Fruit fly (Drosophila melanogaster) whole organism, embryonic: ENCODE measurements around the gene CG17239.

Source experiments
- Atf-2 ChIP-seq: fragments of 200-800 bp; sonication (Bioruptor generic); optimal IDR thresholded peaks from 2 replicates; lab custom pipeline; 2016; ENCODE audit warnings: missing biosample characterization, missing genetic modification characterization
- Blimp-1 ChIP-seq: fragments of 200-800 bp; sonication (Bioruptor generic); optimal IDR thresholded peaks from 3 replicates; lab custom pipeline; 2018; ENCODE audit warnings: missing biosample characterization, missing genetic modification characterization, mild to moderate bottlenecking, moderate library complexity, missing genetic modification reagents
- CG1024 ChIP-seq: fragments of 200-800 bp; sonication (Bioruptor generic); IDR thresholded peaks from 2 replicates; pipeline ENCODE4 v1.3.6; 2022; ENCODE audit warnings: missing biosample characterization, missing genetic modification characterization
- CG10565 ChIP-seq: fragments of 200-800 bp; sonication (Bioruptor generic); optimal IDR thresholded peaks from 3 replicates; lab custom pipeline; 2016; ENCODE audit warnings: missing biosample characterization, mild to moderate bottlenecking, missing genetic modification characterization
- CG11504 ChIP-seq: fragments of 200-800 bp; sonication (Bioruptor generic); optimal IDR thresholded peaks from 3 replicates; lab custom pipeline; 2019; ENCODE audit warnings: missing biosample characterization, mild to moderate bottlenecking, missing genetic modification characterization, moderate library complexity
- CG11696 ChIP-seq: fragments of 200-800 bp; sonication (Bioruptor generic); IDR thresholded peaks from 2 replicates; pipeline ENCODE4 v1.3.6; 2022; ENCODE audit warnings: missing biosample characterization, missing genetic modification characterization
- CG14441 ChIP-seq: fragments of 200-800 bp; sonication (Bioruptor generic); IDR thresholded peaks from 2 replicates; pipeline ENCODE4 v1.3.6; 2022; ENCODE audit warnings: missing biosample characterization, missing genetic modification characterization
- CG15011 ChIP-seq: fragments of 200-800 bp; sonication (Bioruptor generic); optimal IDR thresholded peaks from 3 replicates; lab custom pipeline; 2018; ENCODE audit warnings: missing biosample characterization, mild to moderate bottlenecking, missing genetic modification characterization
- CG17186 ChIP-seq: fragments of 200-800 bp; sonication (Bioruptor generic); optimal IDR thresholded peaks from 3 replicates; lab custom pipeline; 2017; ENCODE audit warnings: missing biosample characterization, missing genetic modification reagents, missing genetic modification characterization
- CG17912 ChIP-seq: fragments of 200-800 bp; sonication (Bioruptor generic); optimal IDR thresholded peaks from 2 replicates; lab custom pipeline; 2018; ENCODE audit warnings: missing biosample characterization, mild to moderate bottlenecking, missing genetic modification characterization
- CG2199 ChIP-seq: fragments of 200-800 bp; sonication (Bioruptor generic); IDR thresholded peaks from 3 replicates; pipeline ENCODE4 v1.3.6; 2022; ENCODE audit warnings: missing biosample characterization, missing genetic modification characterization
- CG2712 ChIP-seq: fragments of 200-800 bp; optimal IDR thresholded peaks from 3 replicates; lab custom pipeline; 2019; ENCODE audit warnings: missing biosample characterization, mild to moderate bottlenecking, missing genetic modification characterization, moderate library complexity
- CG30403 ChIP-seq: fragments of 200-800 bp; sonication (Bioruptor generic); optimal IDR thresholded peaks from 3 replicates; lab custom pipeline; 2016; ENCODE audit warnings: missing biosample characterization, missing genetic modification characterization
- CG32772 ChIP-seq: fragments of 200-800 bp; sonication (Bioruptor generic); IDR thresholded peaks from 2 replicates; pipeline ENCODE4 v1.3.6; 2022; ENCODE audit warnings: missing biosample characterization, missing genetic modification characterization
- CG43689 ChIP-seq: fragments of 200-800 bp; sonication (Bioruptor generic); IDR thresholded peaks from 2 replicates; pipeline ENCODE4 v1.3.6; 2022; ENCODE audit warnings: missing biosample characterization, missing genetic modification characterization
- CG4730 ChIP-seq: fragments of 200-800 bp; sonication (Bioruptor generic); IDR thresholded peaks from 2 replicates; pipeline ENCODE4 v1.3.6; 2022; ENCODE audit warnings: missing biosample characterization, missing genetic modification characterization
- CG6654 ChIP-seq: fragments of 200-800 bp; sonication (Bioruptor generic); optimal IDR thresholded peaks from 2 replicates; lab custom pipeline; 2017; ENCODE audit warnings: missing biosample characterization, mild to moderate bottlenecking, missing genetic modification characterization
- CG7372 ChIP-seq: fragments of 200-800 bp; sonication (Bioruptor generic); IDR thresholded peaks from 2 replicates; pipeline ENCODE4 v1.3.6; 2022; ENCODE audit warnings: missing biosample characterization, missing genetic modification characterization
- CG7839 ChIP-seq: fragments of 200-800 bp; sonication (Bioruptor generic); optimal IDR thresholded peaks from 3 replicates; lab custom pipeline; 2018; ENCODE audit warnings: missing biosample characterization, mild to moderate bottlenecking, missing genetic modification characterization, moderate library complexity
- CG8388 ChIP-seq: fragments of 200-800 bp; sonication (Bioruptor generic); optimal IDR thresholded peaks from 2 replicates; lab custom pipeline; 2019; ENCODE audit warnings: missing biosample characterization, mild to moderate bottlenecking, missing genetic modification characterization, moderate library complexity
- Chrac-16 ChIP-seq: fragments of 200-800 bp; sonication (Bioruptor generic); optimal IDR thresholded peaks from 3 replicates; lab custom pipeline; 2016; ENCODE audit warnings: missing biosample characterization, missing genetic modification characterization
- Dbx ChIP-seq: fragments of 200-800 bp; sonication (Bioruptor generic); IDR thresholded peaks from 3 replicates; pipeline ENCODE4 v1.3.6; 2022; ENCODE audit warnings: missing biosample characterization, missing genetic modification characterization
- E2f2 ChIP-seq: fragments of 200-800 bp; sonication (Bioruptor generic); IDR thresholded peaks from 2 replicates; pipeline ENCODE4 v1.3.6; 2022; ENCODE audit warnings: missing biosample characterization, missing genetic modification characterization
- Fer2 ChIP-seq: fragments of 200-800 bp; sonication (Bioruptor generic); optimal IDR thresholded peaks from 2 replicates; lab custom pipeline; 2018; ENCODE audit warnings: missing biosample characterization, mild to moderate bottlenecking, missing genetic modification characterization, moderate library complexity
- HLHmδ ChIP-seq: fragments of 200-800 bp; sonication (Bioruptor generic); optimal IDR thresholded peaks from 2 replicates; lab custom pipeline; 2018; ENCODE audit warnings: missing biosample characterization, mild to moderate bottlenecking, missing genetic modification characterization, moderate library complexity
- Hsf ChIP-seq: fragments of 200-800 bp; sonication (Bioruptor generic); optimal IDR thresholded peaks from 3 replicates; lab custom pipeline; 2016; ENCODE audit warnings: missing biosample characterization, missing genetic modification characterization
- MBD-R2 ChIP-seq: fragments of 200-800 bp; sonication (Bioruptor generic); IDR thresholded peaks from 2 replicates; pipeline ENCODE4 v1.3.6; 2022; ENCODE audit warnings: missing biosample characterization, missing genetic modification characterization
- Sin3A ChIP-seq: fragments of >200 bp; optimal IDR thresholded peaks from 2 replicates; lab custom pipeline; 2018
- Sry-δ ChIP-seq: fragments of 200-800 bp; sonication (Bioruptor generic); optimal IDR thresholded peaks from 2 replicates; lab custom pipeline; 2016; ENCODE audit warnings: missing biosample characterization, missing genetic modification characterization
- Taf1 ChIP-seq: fragments of 200-800 bp; sonication (Bioruptor generic); IDR thresholded peaks from 2 replicates; pipeline ENCODE4 v1.3.6; 2022; ENCODE audit warnings: missing biosample characterization, missing genetic modification characterization
- YL-1 ChIP-seq: fragments of 200-800 bp; sonication (Bioruptor generic); optimal IDR thresholded peaks from 3 replicates; lab custom pipeline; 2017; ENCODE audit warnings: missing biosample characterization, mild to moderate bottlenecking, missing genetic modification characterization
- az2 ChIP-seq: fragments of 200-800 bp; sonication (Bioruptor generic); optimal IDR thresholded peaks from 3 replicates; lab custom pipeline; 2016; ENCODE audit warnings: missing biosample characterization, missing genetic modification characterization
- bowl ChIP-seq: fragments of 200-800 bp; sonication (Bioruptor generic); IDR thresholded peaks from 2 replicates; pipeline ENCODE4 v1.3.6; 2022; ENCODE audit warnings: missing biosample characterization, missing genetic modification characterization
- chif ChIP-seq, 2 experiments: fragments of 200-800 bp; sonication (Bioruptor generic); optimal IDR thresholded peaks; 3 replicates each; lab custom pipeline; 2016; ENCODE audit warnings: missing biosample characterization in 2 of 2, missing genetic modification characterization in 2 of 2
- ci ChIP-seq: fragments of 200-800 bp; sonication (Bioruptor generic); IDR thresholded peaks from 3 replicates; pipeline ENCODE4 v1.3.6; 2022; ENCODE audit warnings: missing biosample characterization, missing genetic modification characterization
- corto ChIP-seq: fragments of 200-800 bp; sonication (Bioruptor generic); optimal IDR thresholded peaks from 2 replicates; lab custom pipeline; 2016; ENCODE audit warnings: missing biosample characterization, mild to moderate bottlenecking, missing genetic modification characterization, moderate library complexity
- dm ChIP-seq: fragments of 200-800 bp; sonication (Bioruptor generic); optimal IDR thresholded peaks from 3 replicates; lab custom pipeline; 2016; ENCODE audit warnings: missing biosample characterization, missing genetic modification characterization
- gcm2 ChIP-seq: fragments of 200-800 bp; sonication (Bioruptor generic); optimal IDR thresholded peaks from 2 replicates; lab custom pipeline; 2016; ENCODE audit warnings: missing biosample characterization, missing genetic modification characterization
- gfzf ChIP-seq: fragments of 200-800 bp; sonication (Bioruptor generic); optimal IDR thresholded peaks from 2 replicates; lab custom pipeline; 2016; ENCODE audit warnings: missing biosample characterization, mild to moderate bottlenecking, missing genetic modification characterization, moderate library complexity
- hth ChIP-seq: fragments of >200 bp; optimal IDR thresholded peaks from 2 replicates; lab custom pipeline; 2017; ENCODE audit warnings: inconsistent platforms
- jigr1 ChIP-seq: fragments of 200-800 bp; sonication (Bioruptor generic); IDR thresholded peaks from 3 replicates; pipeline ENCODE4 v1.3.6; 2022; ENCODE audit warnings: missing biosample characterization, missing genetic modification characterization
- jing ChIP-seq: fragments of 200-800 bp; sonication (Bioruptor generic); optimal IDR thresholded peaks from 2 replicates; lab custom pipeline; 2018; ENCODE audit warnings: missing biosample characterization, mild to moderate bottlenecking, missing genetic modification characterization
- kni ChIP-seq: fragments of 200-800 bp; sonication (Bioruptor generic); optimal IDR thresholded peaks from 3 replicates; lab custom pipeline; 2017; ENCODE audit warnings: mild to moderate bottlenecking, missing biosample characterization, missing genetic modification reagents, missing genetic modification characterization
- lbe ChIP-seq: fragments of 200-800 bp; sonication (Bioruptor generic); optimal IDR thresholded peaks from 2 replicates; lab custom pipeline; 2016; ENCODE audit warnings: missing biosample characterization, mild to moderate bottlenecking, missing genetic modification characterization
- pfk ChIP-seq: fragments of 200-800 bp; sonication (Bioruptor generic); optimal IDR thresholded peaks from 2 replicates; lab custom pipeline; 2018; ENCODE audit warnings: missing biosample characterization, mild to moderate bottlenecking, missing genetic modification characterization, moderate library complexity
- pum ChIP-seq: fragments of 200-800 bp; sonication (Bioruptor generic); optimal IDR thresholded peaks from 2 replicates; lab custom pipeline; 2016; ENCODE audit warnings: missing biosample characterization, missing genetic modification characterization
- sens ChIP-seq: fragments of 200-800 bp; sonication (Bioruptor generic); peaks from one replicate; lab custom pipeline; 2016; ENCODE audit warnings: missing biosample characterization, missing genetic modification characterization
- sug ChIP-seq: fragments of 200-800 bp; optimal IDR thresholded peaks from 2 replicates; lab custom pipeline; 2019; ENCODE audit warnings: missing biosample characterization, mild to moderate bottlenecking, missing genetic modification characterization, moderate library complexity
- trh ChIP-seq: fragments of 200-800 bp; sonication (Bioruptor generic); optimal IDR thresholded peaks from 2 replicates; lab custom pipeline; 2016; ENCODE audit warnings: missing biosample characterization, missing genetic modification characterization
- tup ChIP-seq: fragments of 200-800 bp; sonication (Bioruptor generic); optimal IDR thresholded peaks from 2 replicates; lab custom pipeline; 2016; ENCODE audit warnings: missing biosample characterization, mild to moderate bottlenecking, missing genetic modification characterization, moderate library complexity
- vnd ChIP-seq: fragments of 200-800 bp; sonication (Bioruptor generic); IDR thresholded peaks from 3 replicates; pipeline ENCODE4 v1.3.6; 2022; ENCODE audit warnings: missing biosample characterization, missing genetic modification characterization; ENCODE audit not compliant: partially characterized antibody
- yki ChIP-seq: fragments of >200 bp; optimal IDR thresholded peaks from 3 replicates; lab custom pipeline; 2018

CG17239 gene

dm6 chr2L:2221649-2222150 is 30.4 kb downstream of the CG17239 start (continued):
- TF ChIP-seq jigr1 (GFP tag; lab: Robert Waterston, UW) (peak; percentile 90), CG11696 (GFP tag; lab: Robert Waterston, UW) (peak; percentile 94), CG30403 (GFP tag; lab: Kevin White, UChicago) (peak; percentile 97), gcm2 (GFP tag; lab: Kevin White, UChicago) (peak; percentile 85), Sry-δ (peak; percentile 51), sug (peak; percentile 96), MBD-R2 (GFP tag; lab: Robert Waterston, UW) (peak; percentile 96), CG8388 (GFP tag; lab: Kevin White, UChicago) (peak; percentile 92), CG2712 (peak; percentile 96), Blimp-1 (peak; percentile 91), dm (GFP tag; lab: Kevin White, UChicago) (peak; percentile 86), pum (peak; percentile 93), pfk (GFP tag; lab: Kevin White, UChicago) (no peak), CG17186 (GFP tag; lab: Kevin White, UChicago) (peak; percentile 66), chif (GFP tag; optimal IDR thresholded peaks at IDR 0.05; lab: Kevin White, UChicago) (peak; percentile 95), CG1024 (GFP tag; lab: Robert Waterston, UW) (peak; percentile 95), Sin3A (lab: Kevin White, UChicago) (no peak), trh (peak; percentile 94), gfzf (no peak), CG4730 (GFP tag; lab: Robert Waterston, UW) (peak; percentile 95), yki (lab: Kevin White, UChicago) (no peak), Dbx (GFP tag; lab: Robert Waterston, UW) (peak; percentile 98), CG32772 (GFP tag; lab: Robert Waterston, UW) (peak; percentile 95), CG14441 (GFP tag; lab: Robert Waterston, UW) (peak; percentile 98), HLHmδ (GFP tag; lab: Kevin White, UChicago) (no peak), az2 (GFP tag; lab: Kevin White, UChicago) (peak; percentile 96), bowl (GFP tag; lab: Robert Waterston, UW) (peak; percentile 95), Atf-2 (GFP tag; lab: Kevin White, UChicago) (peak; percentile 94), E2f2 (GFP tag; lab: Robert Waterston, UW) (peak; percentile 84), CG6654 (GFP tag; lab: Kevin White, UChicago) (peak; percentile 81), YL-1 (peak; percentile 66), vnd (GFP tag; lab: Robert Waterston, UW) (no peak), CG2199 (GFP tag; lab: Robert Waterston, UW) (peak; percentile 96), CG10565 (GFP tag; lab: Kevin White, UChicago) (peak; percentile 81), CG7372 (GFP tag; lab: Robert Waterston, UW) (peak; percentile 97), sens (GFP tag; lab: Kevin White, UChicago) (peak; percentile 99), tup (GFP tag; lab: Kevin White, UChicago) (peak; percentile 90), lbe (peak; percentile 97), Taf1 (GFP tag; lab: Robert Waterston, UW) (peak; percentile 95), CG11504 (peak; percentile 95), Fer2 (tag; lab: Kevin White, UChicago) (peak; percentile 91), ci (peak; percentile 99), corto (GFP tag; lab: Kevin White, UChicago) (peak; percentile 95), CG7839 (tag; lab: Kevin White, UChicago) (peak; percentile 98), Hsf (peak; percentile 99), CG43689 (GFP tag; lab: Robert Waterston, UW) (peak; percentile 98), CG15011 (GFP tag; lab: Kevin White, UChicago) (peak; percentile 91), Chrac-16 (GFP tag; lab: Kevin White, UChicago) (peak; percentile 97), jing (GFP tag; lab: Kevin White, UChicago) (peak; percentile 89), hth (lab: Kevin White, UChicago) (no peak), kni (GFP tag; lab: Kevin White, UChicago) (peak; percentile 60), CG17912 (GFP tag; lab: Kevin White, UChicago) (peak; percentile 91)
